Worm (Caenorhabditis elegans): ENCODE measurements around the gene srt-52.

ce11 chrV:58971-59370, 3.1 kb upstream of the srt-52 start, which contains the start of gene cyp-29A3:
- TF ChIP-seq lin-39 (tag; optimal IDR thresholded peaks at IDR 0.05) (no peak), ztf-11 (tag; optimal IDR thresholded peaks at IDR 0.05) (no peak), unc-62 (GFP tag; optimal IDR thresholded peaks at IDR 0.05) (no peak), mdl-1 (tag; optimal IDR thresholded peaks at IDR 0.05) (no peak), blmp-1 (tag; optimal IDR thresholded peaks at IDR 0.05; ENCODE audit: insufficient read depth) (no peak), gmeb-1 (tag; optimal IDR thresholded peaks at IDR 0.05) (no peak), ztf-1 (GFP tag; conservative IDR thresholded peaks at IDR 0.05) (no peak), F13H6.1 (tag; optimal IDR thresholded peaks at IDR 0.05) (no peak), elt-3 (tag; optimal IDR thresholded peaks at IDR 0.05) (no peak), elt-1 (tag; optimal IDR thresholded peaks at IDR 0.05) (no peak)

Data from whole organism, L2 larva.